Worm (Caenorhabditis elegans) whole organism, late embryonic: Measurements from ENCODE around the gene F02E11.2.

Experiments used
- dmd-4 ChIP-seq: sonication (generic microtip); optimal IDR thresholded peaks from 2 replicates; lab custom pipeline; 2016; ENCODE audit warnings: borderline replicate concordance, missing genetic modification characterization, missing compliant biosample characterization
- nfya-1 ChIP-seq: sonication (generic microtip); optimal IDR thresholded peaks from 2 replicates; lab custom pipeline; 2017; ENCODE audit warnings: missing genetic modification characterization, mild to moderate bottlenecking, missing compliant biosample characterization, antibody characterized with exemption, moderate library complexity

- TF ChIP-seq dmd-4 (tag; lab: Kevin White, UChicago) (no peak), nfya-1 (no peak)
These were observed 13.2 kb upstream of the F02E11.2 start, which contains the start of gene clec-124 for ce11 chrII:3249406-3249805.
